Worm (Caenorhabditis elegans) whole organism, young adult: Measurements from ENCODE around the gene ceh-41.

Experiments
- Y53F4B.3 ChIP-seq: fragments of 200-800 bp; sonication (Bioruptor generic); IDR thresholded peaks from 2 replicates; pipeline ENCODE4 v1.3.6; 2022; ENCODE audit warnings: missing genetic modification reagents, missing genetic modification characterization, missing compliant biosample characterization
- attf-3 ChIP-seq: fragments of 200-800 bp; sonication (Bioruptor generic); conservative IDR thresholded peaks from 2 replicates; pipeline ENCODE4 v1.3.6; 2022; ENCODE audit warnings: missing genetic modification reagents, missing genetic modification characterization, missing compliant biosample characterization
- attf-5 ChIP-seq: fragments of 200-800 bp; sonication (Bioruptor generic); optimal IDR thresholded peaks from 2 replicates; lab custom pipeline; 2018; ENCODE audit warnings: mild to moderate bottlenecking, missing genetic modification characterization, missing compliant biosample characterization
- ets-4 ChIP-seq: fragments of 200-800 bp; sonication (Bioruptor generic); optimal IDR thresholded peaks from 2 replicates; lab custom pipeline; 2018; ENCODE audit warnings: mild to moderate bottlenecking, missing genetic modification characterization, missing compliant biosample characterization
- madf-10 ChIP-seq: sonication (generic microtip); optimal IDR thresholded peaks from 2 replicates; lab custom pipeline; 2016; ENCODE audit warnings: mild to moderate bottlenecking, missing genetic modification characterization, missing compliant biosample characterization
- pbrm-1 ChIP-seq: fragments of 200-800 bp; sonication (Bioruptor generic); IDR thresholded peaks from 2 replicates; pipeline ENCODE4 v1.3.6; 2022; ENCODE audit warnings: missing genetic modification reagents, missing genetic modification characterization, missing compliant biosample characterization
- sptf-2 ChIP-seq: fragments of 200-800 bp; sonication (Bioruptor generic); optimal IDR thresholded peaks from 2 replicates; lab custom pipeline; 2018; ENCODE audit warnings: mild to moderate bottlenecking, missing genetic modification characterization, missing compliant biosample characterization
- tbx-9 ChIP-seq: sonication (generic microtip); optimal IDR thresholded peaks from 2 replicates; lab custom pipeline; 2016; ENCODE audit warnings: borderline replicate concordance, missing genetic modification characterization, inconsistent platforms, missing compliant biosample characterization
- unc-130 ChIP-seq: sonication (generic microtip); optimal IDR thresholded peaks from 2 replicates; lab custom pipeline; 2016; ENCODE audit warnings: missing genetic modification reagents, missing genetic modification characterization, missing compliant biosample characterization
- ztf-25 ChIP-seq: fragments of 200-800 bp; sonication (Bioruptor generic); IDR thresholded peaks from 2 replicates; pipeline ENCODE4 v1.3.6; 2022; ENCODE audit warnings: missing genetic modification reagents, missing genetic modification characterization, missing compliant biosample characterization

- TF ChIP-seq attf-3 (GFP tag; lab: Robert Waterston, UW) (no peak), attf-5 (GFP tag; lab: Kevin White, UChicago) (no peak), ztf-25 (GFP tag; lab: Robert Waterston, UW) (no peak), unc-130 (GFP tag; lab: Kevin White, UChicago) (no peak), sptf-2 (GFP tag; lab: Kevin White, UChicago) (no peak), tbx-9 (tag; lab: Kevin White, UChicago) (no peak), pbrm-1 (no peak), ets-4 (GFP tag; lab: Kevin White, UChicago) (no peak), madf-10 (no peak), Y53F4B.3 (no peak)
Observed at ce11 chrX:1847685-1848084, 790 bp downstream of the ceh-41 start.
